Worm (Caenorhabditis elegans): ENCODE measurements around the gene gtl-2.

DNA sequence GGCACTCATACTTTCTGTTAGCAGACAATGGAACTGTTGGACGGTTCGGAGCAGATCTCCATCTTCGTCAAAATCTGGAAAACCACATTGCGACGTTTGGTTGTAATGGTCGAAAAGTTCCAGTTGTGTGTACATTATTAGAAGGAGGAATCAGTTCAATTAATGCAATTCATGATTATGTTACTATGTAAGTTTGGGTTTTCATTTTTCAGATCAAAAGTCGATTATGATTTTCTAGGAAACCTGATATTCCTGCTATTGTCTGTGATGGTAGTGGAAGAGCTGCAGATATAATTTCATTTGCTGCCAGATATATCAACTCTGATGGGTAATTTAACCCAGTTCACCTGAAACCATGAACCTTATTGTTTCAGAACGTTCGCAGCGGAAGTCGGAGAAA, 2.8 kb downstream of the gtl-2 start:
- no peak for TF ChIP-seq ama-1 (optimal IDR thresholded peaks at IDR 0.05)
- no peak for TF ChIP-seq scrt-1 (GFP tag; IDR thresholded peaks at IDR 0.05)
- TF ChIP-seq tbx-37 (GFP tag; conservative IDR thresholded peaks at IDR 0.05) = no peak
- TF ChIP-seq hmbx-1 (tag; optimal IDR thresholded peaks at IDR 0.05) = no peak
- TF ChIP-seq hmg-4 (GFP tag; optimal IDR thresholded peaks at IDR 0.05) = no peak
- TF ChIP-seq ceh-36 (tag; optimal IDR thresholded peaks at IDR 0.05) = no peak

All from whole organism, early embryonic.